Fruit fly (Drosophila melanogaster): ENCODE results near the gene CG9795.

Gene CG9795

DNA sequence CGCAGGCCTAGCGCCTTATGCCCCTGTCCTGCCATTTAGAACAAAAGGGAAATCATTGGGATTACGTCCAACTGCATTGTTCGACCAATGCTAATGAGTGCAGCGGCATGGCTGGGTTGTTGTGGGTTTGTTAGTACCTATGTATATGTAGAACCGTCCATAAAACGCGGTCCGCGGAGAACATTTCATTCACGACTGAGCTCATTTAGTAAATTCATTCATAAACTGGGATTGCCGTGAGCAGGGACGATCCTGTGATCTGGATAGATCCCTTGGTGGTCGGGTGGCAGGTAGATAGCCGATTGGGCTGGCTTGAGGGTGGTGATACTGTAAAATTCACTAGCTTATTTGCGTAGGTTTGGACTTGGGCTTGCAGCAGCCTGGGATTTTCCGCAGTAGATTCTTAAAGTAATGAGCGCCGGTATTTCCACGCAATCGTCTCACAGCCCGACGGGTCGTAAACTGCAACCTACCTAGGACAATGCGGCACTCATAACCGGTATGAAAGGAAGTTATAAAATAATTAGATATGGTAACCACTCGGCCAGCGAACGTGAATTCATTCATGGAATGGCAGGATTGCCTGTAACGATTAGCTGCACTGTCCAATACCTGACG is 28.8 kb downstream of the CG9795 start:
- TF ChIP-seq CG1621 (tag; optimal IDR thresholded peaks at IDR 0.05) (no peak), achi (GFP tag; optimal IDR thresholded peaks at IDR 0.05) (no peak), fd85E (GFP tag; optimal IDR thresholded peaks at IDR 0.05) (no peak)

DNA sequence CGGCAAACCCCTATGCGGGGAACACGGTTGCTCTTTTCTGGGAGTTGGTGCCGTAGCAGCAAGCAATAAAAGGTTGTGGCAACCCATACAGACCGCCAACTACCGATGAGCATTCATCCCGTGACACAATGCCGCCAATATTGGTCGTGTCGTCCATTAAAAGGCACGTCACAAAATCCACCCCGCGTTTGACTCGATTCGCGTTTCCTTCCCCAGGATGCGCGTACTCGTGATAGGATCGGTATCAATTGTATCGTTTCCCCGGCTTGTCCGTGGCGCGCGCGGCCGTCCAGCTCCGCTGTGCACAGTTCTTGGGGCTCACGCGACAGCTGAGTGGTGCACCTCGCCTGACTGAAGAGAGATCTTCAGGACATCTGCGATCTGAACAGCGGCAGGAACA is 30.7 kb downstream of the CG9795 start:
- TF ChIP-seq fd59A (GFP tag; optimal IDR thresholded peaks at IDR 0.05) (no peak), CG6163 (GFP tag; IDR thresholded peaks at IDR 0.05) (no peak), CG32006 (GFP tag; optimal IDR thresholded peaks at IDR 0.05) (no peak), Hr4 (GFP tag; optimal IDR thresholded peaks at IDR 0.05) (no peak), acj6 (GFP tag; optimal IDR thresholded peaks at IDR 0.05) (no peak), Sox15 (GFP tag; optimal IDR thresholded peaks at IDR 0.05) (no peak), Eip93F (GFP tag; optimal IDR thresholded peaks at IDR 0.05) (no peak), CG3919 (GFP tag; optimal IDR thresholded peaks at IDR 0.05) (no peak), CG8632 (GFP tag; optimal IDR thresholded peaks at IDR 0.05) (no peak), CG15336 (GFP tag; IDR thresholded peaks at IDR 0.05) (no peak), Gug (GFP tag; IDR thresholded peaks at IDR 0.05) (no peak), Sox14 (GFP tag; optimal IDR thresholded peaks at IDR 0.05) (no peak), CG6808 (GFP tag; optimal IDR thresholded peaks at IDR 0.05) (no peak), CG9139 (GFP tag; optimal IDR thresholded peaks at IDR 0.05) (no peak), CG8119 (GFP tag; IDR thresholded peaks at IDR 0.05) (no peak), CG6854 (GFP tag; optimal IDR thresholded peaks at IDR 0.05) (no peak), CG16779 (tag; optimal IDR thresholded peaks at IDR 0.05) (no peak), esn (GFP tag; optimal IDR thresholded peaks at IDR 0.05) (no peak), pdm3 (GFP tag; optimal IDR thresholded peaks at IDR 0.05) (no peak)

DNA sequence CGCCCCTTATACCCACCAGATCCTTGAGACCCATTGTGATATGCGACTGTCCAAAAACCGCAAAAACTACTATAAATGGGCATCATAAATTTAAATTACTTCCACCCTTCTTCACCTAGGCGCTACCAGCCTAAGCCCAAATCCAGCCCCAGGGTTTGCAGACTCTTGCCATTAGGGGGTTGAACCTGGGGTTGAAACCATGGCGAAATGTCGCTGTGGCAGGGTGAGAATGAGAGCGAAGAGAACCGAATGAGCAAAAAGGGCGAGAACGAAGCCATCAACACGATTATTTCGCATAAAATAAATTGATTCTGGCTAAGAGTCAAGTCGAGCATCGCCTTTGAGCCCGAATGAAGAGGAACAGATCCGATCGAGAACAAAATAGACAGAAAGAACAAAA is 34.1 kb downstream of the CG9795 start:
- TF ChIP-seq CG11762 (GFP tag; optimal IDR thresholded peaks at IDR 0.05; ENCODE audit: insufficient read depth) = no peak
- TF ChIP-seq cyc (GFP tag; optimal IDR thresholded peaks at IDR 0.05) = no peak
- no peak for TF ChIP-seq CG34406 (GFP tag; optimal IDR thresholded peaks at IDR 0.05)
- TF ChIP-seq Lpt (GFP tag; optimal IDR thresholded peaks at IDR 0.05) = no peak
- no peak for TF ChIP-seq ss (GFP tag; optimal IDR thresholded peaks at IDR 0.05)
- no peak for TF ChIP-seq Blimp-1 (GFP tag; optimal IDR thresholded peaks at IDR 0.05)
- TF ChIP-seq esn (GFP tag; optimal IDR thresholded peaks at IDR 0.05) = no peak
- TF ChIP-seq CG4318 (GFP tag; optimal IDR thresholded peaks at IDR 0.05) = no peak
- no peak for TF ChIP-seq spab (GFP tag; optimal IDR thresholded peaks at IDR 0.05)
- no peak for TF ChIP-seq net (GFP tag; optimal IDR thresholded peaks at IDR 0.05)
- no peak for TF ChIP-seq CG8319 (GFP tag; optimal IDR thresholded peaks at IDR 0.05)
- no peak for TF ChIP-seq topi (GFP tag; optimal IDR thresholded peaks at IDR 0.05)
- no peak for TF ChIP-seq Eip78C (GFP tag)
- no peak for TF ChIP-seq CG6792 (GFP tag; optimal IDR thresholded peaks at IDR 0.05)
- no peak for TF ChIP-seq CG9139 (GFP tag; optimal IDR thresholded peaks at IDR 0.05)
- no peak for TF ChIP-seq dac (GFP tag; optimal IDR thresholded peaks at IDR 0.05)

DNA sequence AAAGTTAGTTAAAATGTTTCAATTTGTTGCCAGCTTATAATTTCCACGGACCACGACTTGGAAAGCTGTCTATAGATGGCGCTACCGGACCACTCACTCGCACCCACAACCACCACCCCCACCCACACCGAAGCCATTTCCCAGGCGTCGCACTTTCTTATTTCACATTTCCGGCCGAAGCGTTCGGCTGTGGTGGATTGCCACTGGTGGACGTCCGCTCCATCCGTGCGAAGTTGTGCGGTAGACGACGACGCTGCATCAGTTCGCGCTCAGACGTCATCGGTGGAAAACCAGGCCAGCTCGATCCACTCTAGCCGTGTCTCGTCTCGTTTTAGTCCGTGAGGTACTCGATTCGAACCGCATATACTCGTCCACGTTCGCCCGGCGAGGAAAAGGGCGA is 40.1 kb downstream of the CG9795 start, which contains the start of gene CG1090:
TSS of gene CG1090 (plus strand) at position 259 of the 400 bp plus-strand sequence.
- TF ChIP-seq Eip93F (GFP tag; optimal IDR thresholded peaks at IDR 0.05) = no peak
- TF ChIP-seq Sox102F (GFP tag; optimal IDR thresholded peaks at IDR 0.05) = no peak
- TF ChIP-seq CG1621 (tag; optimal IDR thresholded peaks at IDR 0.05) = no peak
- TF ChIP-seq Hr4 (GFP tag; optimal IDR thresholded peaks at IDR 0.05) = no peak
- TF ChIP-seq Hr38 (GFP tag; optimal IDR thresholded peaks at IDR 0.05) = no peak
- no peak for TF ChIP-seq Blimp-1 (GFP tag; optimal IDR thresholded peaks at IDR 0.05)
- no peak for TF ChIP-seq Sox14 (GFP tag; optimal IDR thresholded peaks at IDR 0.05)
- no peak for TF ChIP-seq Smox (GFP tag; optimal IDR thresholded peaks at IDR 0.05)
- TF ChIP-seq Met (GFP tag; optimal IDR thresholded peaks at IDR 0.05) = no peak
- TF ChIP-seq net (GFP tag; optimal IDR thresholded peaks at IDR 0.05) = peak; percentile 8
- peak; percentile 13 for TF ChIP-seq CG16779 (tag; optimal IDR thresholded peaks at IDR 0.05)
